Worm (Caenorhabditis elegans): ENCODE measurements around the gene T01G1.2.

The T01G1.2 gene

ce11 chrIV:11353946-11354458 is at the start of gene T01G1.2:
T01G1.2 (plus strand) TSS chrIV:11354408.
- TF ChIP-seq nhr-2 (tag; optimal IDR thresholded peaks at IDR 0.05) (no peak), ceh-83 (GFP tag; optimal IDR thresholded peaks at IDR 0.05) (no peak), unc-120 (tag; optimal IDR thresholded peaks at IDR 0.05; ENCODE audit: poor library complexity, severe bottlenecking) (peak; percentile 83), nhr-28 (tag; optimal IDR thresholded peaks at IDR 0.05) (no peak), unc-62 (GFP tag; optimal IDR thresholded peaks at IDR 0.05) (peak; percentile 55)

DNA sequence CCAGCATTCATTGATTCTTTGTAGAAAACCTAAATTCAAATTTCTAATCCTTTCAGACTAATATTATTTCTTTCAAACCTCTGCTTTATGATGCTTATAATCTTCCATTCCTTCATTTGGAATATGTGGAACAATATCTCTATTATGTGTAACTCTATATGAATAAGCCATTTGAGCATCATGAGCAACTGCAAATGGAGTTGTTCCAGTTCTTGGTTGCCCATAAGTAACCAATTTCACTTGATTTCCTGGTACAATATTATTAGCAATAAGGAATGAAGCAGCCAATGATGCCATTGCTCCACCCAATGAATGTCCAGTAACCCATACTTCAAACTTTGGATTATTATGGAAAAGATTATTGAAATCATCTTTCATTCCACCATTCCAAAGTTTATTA is 49.2 kb upstream of the T01G1.2 start:
- TF ChIP-seq lsy-2 (tag; optimal IDR thresholded peaks at IDR 0.05) (no peak), blmp-1 (tag; optimal IDR thresholded peaks at IDR 0.05) (no peak), mab-5 (tag; optimal IDR thresholded peaks at IDR 0.05) (no peak), hlh-1 (tag; optimal IDR thresholded peaks at IDR 0.05) (no peak), mep-1 (tag; optimal IDR thresholded peaks at IDR 0.05) (no peak), flh-1 (GFP tag; optimal IDR thresholded peaks at IDR 0.05) (no peak), pha-4 (tag; optimal IDR thresholded peaks at IDR 0.05) (no peak), ceh-83 (GFP tag; optimal IDR thresholded peaks at IDR 0.05) (no peak), lin-13 (tag; optimal IDR thresholded peaks at IDR 0.05) (no peak), nhr-2 (tag; optimal IDR thresholded peaks at IDR 0.05) (no peak), ceh-43 (GFP tag; optimal IDR thresholded peaks at IDR 0.05) (no peak), nhr-12 (tag; optimal IDR thresholded peaks at IDR 0.05) (no peak), nhr-76 (tag; optimal IDR thresholded peaks at IDR 0.05) (no peak), unc-120 (tag; optimal IDR thresholded peaks at IDR 0.05; ENCODE audit: poor library complexity, severe bottlenecking) (no peak), tbx-8 (GFP tag; optimal IDR thresholded peaks at IDR 0.05) (no peak), drap-1 (GFP tag; optimal IDR thresholded peaks at IDR 0.05) (no peak), nhr-237 (tag; optimal IDR thresholded peaks at IDR 0.05) (no peak), nhr-28 (tag; optimal IDR thresholded peaks at IDR 0.05) (no peak), snpc-4 (tag; optimal IDR thresholded peaks at IDR 0.05) (no peak), zip-8 (tag; optimal IDR thresholded peaks at IDR 0.05) (no peak)

DNA sequence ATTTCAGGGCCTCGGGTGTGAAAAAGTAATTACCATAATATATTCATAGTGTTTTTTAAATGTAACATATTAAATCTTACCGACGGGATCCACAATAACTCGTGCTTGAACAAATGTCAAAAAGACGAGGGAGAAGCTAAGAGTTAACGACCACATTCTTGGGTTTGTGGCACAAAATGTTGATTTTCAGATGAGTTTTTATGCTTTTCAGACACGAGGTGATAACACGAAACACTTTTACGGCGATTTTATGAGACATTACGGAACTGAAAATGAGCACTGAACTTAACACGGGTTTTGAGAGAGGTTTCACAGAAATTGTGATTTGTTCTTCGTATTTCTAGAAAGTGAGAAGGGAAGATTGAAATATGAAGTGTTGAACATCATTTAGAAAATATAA is 47.7 kb upstream of the T01G1.2 start, which contains the start of gene B0035.13:
Gene B0035.13, minus strand, starts transcription at position 173 of the 400 bp plus-strand sequence.
- no peak for TF ChIP-seq elt-3 (tag; optimal IDR thresholded peaks at IDR 0.05)
- TF ChIP-seq ztf-11 (tag; optimal IDR thresholded peaks at IDR 0.05) = no peak
- TF ChIP-seq blmp-1 (tag; optimal IDR thresholded peaks at IDR 0.05) = no peak
- no peak for TF ChIP-seq sptf-1 (tag; optimal IDR thresholded peaks at IDR 0.05)
- no peak for TF ChIP-seq drap-1 (GFP tag; optimal IDR thresholded peaks at IDR 0.05)

DNA sequence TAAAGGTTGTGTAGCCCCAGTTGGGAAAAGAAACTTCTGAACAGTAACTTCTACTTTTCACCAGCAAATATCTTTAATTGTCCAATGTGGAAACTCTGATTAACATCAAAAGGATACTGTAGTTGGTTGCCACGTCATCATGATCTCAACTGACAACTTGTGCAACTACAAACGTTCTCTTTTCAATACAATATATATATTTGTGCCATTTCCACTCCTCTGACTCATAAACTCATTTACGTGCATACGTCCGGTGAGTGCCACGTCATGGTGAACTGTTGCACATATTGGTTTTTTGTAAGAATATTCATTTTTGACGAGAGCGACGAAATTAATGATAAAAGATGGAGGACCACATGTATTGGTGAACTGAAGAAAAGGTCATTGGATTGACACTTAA is 46.4 kb upstream of the T01G1.2 start:
- TF ChIP-seq ces-1 (GFP tag; optimal IDR thresholded peaks at IDR 0.05) (no peak), unc-39 (tag; optimal IDR thresholded peaks at IDR 0.05) (no peak), mep-1 (tag; optimal IDR thresholded peaks at IDR 0.05) (no peak), ceh-39 (tag; optimal IDR thresholded peaks at IDR 0.05) (no peak), mls-2 (tag; optimal IDR thresholded peaks at IDR 0.05) (no peak), ceh-83 (GFP tag; optimal IDR thresholded peaks at IDR 0.05) (no peak), lin-32 (GFP tag; optimal IDR thresholded peaks at IDR 0.05) (no peak), ztf-11 (tag; optimal IDR thresholded peaks at IDR 0.05) (no peak), unc-120 (tag; optimal IDR thresholded peaks at IDR 0.05; ENCODE audit: poor library complexity, severe bottlenecking) (no peak), blmp-1 (tag; optimal IDR thresholded peaks at IDR 0.05) (no peak), bed-3 (GFP tag; optimal IDR thresholded peaks at IDR 0.05) (no peak), hlh-1 (tag; optimal IDR thresholded peaks at IDR 0.05) (no peak), ceh-43 (GFP tag; optimal IDR thresholded peaks at IDR 0.05) (no peak), nhr-12 (tag; optimal IDR thresholded peaks at IDR 0.05) (no peak), mab-5 (tag; optimal IDR thresholded peaks at IDR 0.05) (no peak), nhr-76 (tag; optimal IDR thresholded peaks at IDR 0.05) (no peak), cnd-1 (tag; optimal IDR thresholded peaks at IDR 0.05) (no peak), sem-2 (GFP tag; optimal IDR thresholded peaks at IDR 0.05) (no peak), flh-1 (GFP tag; optimal IDR thresholded peaks at IDR 0.05) (no peak)

- TF ChIP-seq nhr-237 (tag; optimal IDR thresholded peaks at IDR 0.05) = peak; percentile 16
- no peak for TF ChIP-seq ceh-39 (tag; optimal IDR thresholded peaks at IDR 0.05)
- no peak for TF ChIP-seq bed-3 (GFP tag; optimal IDR thresholded peaks at IDR 0.05)
- no peak for TF ChIP-seq blmp-1 (tag; optimal IDR thresholded peaks at IDR 0.05)
- TF ChIP-seq elt-3 (tag; optimal IDR thresholded peaks at IDR 0.05) = no peak
- TF ChIP-seq nhr-12 (tag; optimal IDR thresholded peaks at IDR 0.05) = no peak
- peak; percentile 49 for TF ChIP-seq M03D4.4 (tag; optimal IDR thresholded peaks at IDR 0.05)
- no peak for TF ChIP-seq nhr-76 (tag; optimal IDR thresholded peaks at IDR 0.05)
- TF ChIP-seq snpc-4 (tag; optimal IDR thresholded peaks at IDR 0.05) = no peak
- TF ChIP-seq ham-2 (GFP tag; optimal IDR thresholded peaks at IDR 0.05) = no peak
- no peak for TF ChIP-seq zip-8 (tag; optimal IDR thresholded peaks at IDR 0.05)
- no peak for TF ChIP-seq unc-62 (GFP tag; optimal IDR thresholded peaks at IDR 0.05)
- TF ChIP-seq unc-39 (tag; optimal IDR thresholded peaks at IDR 0.05) = no peak
- TF ChIP-seq hlh-1 (tag; optimal IDR thresholded peaks at IDR 0.05) = no peak
- peak; percentile 25 for TF ChIP-seq pha-4 (tag; optimal IDR thresholded peaks at IDR 0.05)
- no peak for TF ChIP-seq nhr-28 (tag; optimal IDR thresholded peaks at IDR 0.05)
- no peak for TF ChIP-seq sem-2 (GFP tag; optimal IDR thresholded peaks at IDR 0.05)
- TF ChIP-seq lsy-2 (tag; optimal IDR thresholded peaks at IDR 0.05) = peak; percentile 26
- TF ChIP-seq mab-5 (tag; optimal IDR thresholded peaks at IDR 0.05) = no peak
- TF ChIP-seq mls-2 (tag; optimal IDR thresholded peaks at IDR 0.05) = peak; percentile 48
- TF ChIP-seq flh-1 (GFP tag; optimal IDR thresholded peaks at IDR 0.05) = peak; percentile 5
- peak; percentile 9 for TF ChIP-seq lin-32 (GFP tag; optimal IDR thresholded peaks at IDR 0.05)
- peak; percentile 76 for TF ChIP-seq sptf-1 (tag; optimal IDR thresholded peaks at IDR 0.05)
- TF ChIP-seq ceh-43 (GFP tag; optimal IDR thresholded peaks at IDR 0.05) = peak; percentile 29
- TF ChIP-seq drap-1 (GFP tag; optimal IDR thresholded peaks at IDR 0.05) = peak; percentile 44
- TF ChIP-seq elt-1 (tag; optimal IDR thresholded peaks at IDR 0.05; ENCODE audit: borderline replicate concordance, insufficient read depth) = peak; percentile 20
- TF ChIP-seq ceh-83 (GFP tag; optimal IDR thresholded peaks at IDR 0.05) = no peak
- TF ChIP-seq lin-13 (tag; optimal IDR thresholded peaks at IDR 0.05) = peak; percentile 28
- TF ChIP-seq ces-1 (GFP tag; optimal IDR thresholded peaks at IDR 0.05) = peak; percentile 95
- peak; percentile 45 for TF ChIP-seq cnd-1 (tag; optimal IDR thresholded peaks at IDR 0.05)
- peak; percentile 47 for TF ChIP-seq mep-1 (tag; optimal IDR thresholded peaks at IDR 0.05)
- TF ChIP-seq nhr-2 (tag; optimal IDR thresholded peaks at IDR 0.05) = no peak
- no peak for TF ChIP-seq tbx-8 (GFP tag; optimal IDR thresholded peaks at IDR 0.05)
- peak; percentile 45 for TF ChIP-seq unc-120 (tag; optimal IDR thresholded peaks at IDR 0.05; ENCODE audit: poor library complexity, severe bottlenecking)
Observed at ce11 chrIV:11310624-11311023, 43.6 kb upstream of the T01G1.2 start, which contains the start of gene znf-207. znf-207 (plus strand) TSS chrIV:11310972.
